Worm (Caenorhabditis elegans) whole organism, L1 larva: ENCODE measurements around the gene xbp-1.

Experiments used
- aha-1 ChIP-seq: fragments of 150-350 bp; optimal IDR thresholded peaks from 2 replicates; lab custom pipeline; 2014; ENCODE audit warnings: missing biosample characterization, missing genetic modification characterization
- ama-1 ChIP-seq: fragments of 150-350 bp; optimal IDR thresholded peaks from 2 replicates; lab custom pipeline; 2014
- egl-27 ChIP-seq, 2 experiments: fragments of 150-350 bp in 1 of 2; sonication (generic microtip); optimal IDR thresholded peaks; 3 replicates each; lab custom pipeline; 2017 to 2018; ENCODE audit warnings: missing biosample characterization in 2 of 2, missing genetic modification characterization in 2 of 2, missing genetic modification reagents in 2 of 2
- fkh-10 ChIP-seq: sonication (generic microtip); optimal IDR thresholded peaks from 2 replicates; lab custom pipeline; 2017; ENCODE audit warnings: missing biosample characterization, missing genetic modification reagents, missing genetic modification characterization
- fos-1 ChIP-seq: fragments of 150-350 bp; optimal IDR thresholded peaks from 2 replicates; lab custom pipeline; 2014; ENCODE audit warnings: missing biosample characterization, missing genetic modification characterization
- nhr-76 ChIP-seq: sonication (generic microtip); optimal IDR thresholded peaks from 2 replicates; lab custom pipeline; 2017; ENCODE audit warnings: missing biosample characterization, missing genetic modification characterization
- pqm-1 ChIP-seq: sonication (generic microtip); optimal IDR thresholded peaks from 3 replicates; lab custom pipeline; 2017; ENCODE audit warnings: missing biosample characterization, missing genetic modification characterization
- skn-1 ChIP-seq: fragments of 150-350 bp; optimal IDR thresholded peaks from 2 replicates; lab custom pipeline; 2014; ENCODE audit warnings: missing biosample characterization, missing genetic modification characterization
- unc-130 ChIP-seq: fragments of 150-350 bp; optimal IDR thresholded peaks from 2 replicates; lab custom pipeline; 2017; ENCODE audit warnings: missing biosample characterization, missing genetic modification characterization, inconsistent platforms
- ztf-11 ChIP-seq, 2 experiments: sonication (generic microtip); optimal IDR thresholded peaks; 2 replicates each; lab custom pipeline; 2016 to 2017; ENCODE audit warnings: missing genetic modification characterization in 2 of 2, missing biosample characterization in 1 of 2, missing compliant biosample characterization in 1 of 2

ce11 chrIII:4227363-4227762, 33.8 kb downstream of the xbp-1 start:
- no peak for TF ChIP-seq ztf-11 (tag; optimal IDR thresholded peaks at IDR 0.05; lab: Kevin White, UChicago)
- TF ChIP-seq pqm-1 (tag; lab: Kevin White, UChicago) = no peak
- TF ChIP-seq unc-130 (tag; lab: Kevin White, UChicago) = no peak
- no peak for TF ChIP-seq skn-1
- TF ChIP-seq aha-1 (tag; lab: Kevin White, UChicago) = no peak
- TF ChIP-seq ama-1 = no peak
- no peak for TF ChIP-seq fos-1 (tag; lab: Kevin White, UChicago)
- no peak for TF ChIP-seq nhr-76 (tag; lab: Kevin White, UChicago)
- TF ChIP-seq fkh-10 (GFP tag; lab: Kevin White, UChicago) = no peak
- no peak for TF ChIP-seq egl-27 (tag; optimal IDR thresholded peaks at IDR 0.05; lab: Kevin White, UChicago)
